Worm (Caenorhabditis elegans) whole organism, mixed stage, embryonic: ENCODE results near the gene pgm-2.
A peak's percentile ranks its signal among the peaks of the same experiment; 100 is the strongest.

Experiments
- M03D4.4 ChIP-seq: sonication (generic microtip); optimal IDR thresholded peaks from 2 replicates; lab custom pipeline; 2017; ENCODE audit warnings: mild to moderate bottlenecking, missing genetic modification characterization, missing compliant biosample characterization
- ces-1 ChIP-seq: fragments of 150-350 bp; optimal IDR thresholded peaks from 2 replicates; lab custom pipeline; 2014; ENCODE audit warnings: missing biosample characterization, missing genetic modification reagents, missing genetic modification characterization
- cnd-1 ChIP-seq: fragments of 200-800 bp; sonication (Bioruptor generic); optimal IDR thresholded peaks from 2 replicates; lab custom pipeline; 2018; ENCODE audit warnings: mild to moderate bottlenecking, missing genetic modification characterization, missing compliant biosample characterization
- flh-1 ChIP-seq: fragments of 200-800 bp; sonication (Bioruptor generic); optimal IDR thresholded peaks from 2 replicates; lab custom pipeline; 2018; ENCODE audit warnings: mild to moderate bottlenecking, missing genetic modification characterization, moderate library complexity, missing compliant biosample characterization
- lsy-2 ChIP-seq: fragments of 150-350 bp; optimal IDR thresholded peaks from 2 replicates; lab custom pipeline; 2014; ENCODE audit warnings: missing biosample characterization, missing genetic modification characterization
- mls-2 ChIP-seq: sonication (generic microtip); optimal IDR thresholded peaks from 2 replicates; lab custom pipeline; 2016; ENCODE audit warnings: mild to moderate bottlenecking, missing genetic modification characterization, moderate library complexity, missing compliant biosample characterization
- nhr-237 ChIP-seq: fragments of 150-350 bp; optimal IDR thresholded peaks from 2 replicates; lab custom pipeline; 2014; ENCODE audit warnings: missing biosample characterization, missing genetic modification characterization
- nhr-28 ChIP-seq: fragments of 150-350 bp; optimal IDR thresholded peaks from 2 replicates; lab custom pipeline; 2014; ENCODE audit warnings: missing biosample characterization, missing genetic modification characterization
- snpc-4 ChIP-seq: fragments of 150-350 bp; optimal IDR thresholded peaks from 2 replicates; lab custom pipeline; 2014; ENCODE audit warnings: missing biosample characterization, missing genetic modification characterization
- unc-39 ChIP-seq: fragments of 150-350 bp; optimal IDR thresholded peaks from 2 replicates; lab custom pipeline; 2014; ENCODE audit warnings: missing biosample characterization, missing genetic modification characterization
- unc-62 ChIP-seq: fragments of 150-350 bp; optimal IDR thresholded peaks from 2 replicates; lab custom pipeline; 2014; ENCODE audit warnings: missing biosample characterization, missing genetic modification reagents, missing genetic modification characterization
- zip-8 ChIP-seq: fragments of 150-350 bp; optimal IDR thresholded peaks from 2 replicates; lab custom pipeline; 2014; ENCODE audit warnings: missing biosample characterization, missing genetic modification characterization

Gene pgm-2

DNA sequence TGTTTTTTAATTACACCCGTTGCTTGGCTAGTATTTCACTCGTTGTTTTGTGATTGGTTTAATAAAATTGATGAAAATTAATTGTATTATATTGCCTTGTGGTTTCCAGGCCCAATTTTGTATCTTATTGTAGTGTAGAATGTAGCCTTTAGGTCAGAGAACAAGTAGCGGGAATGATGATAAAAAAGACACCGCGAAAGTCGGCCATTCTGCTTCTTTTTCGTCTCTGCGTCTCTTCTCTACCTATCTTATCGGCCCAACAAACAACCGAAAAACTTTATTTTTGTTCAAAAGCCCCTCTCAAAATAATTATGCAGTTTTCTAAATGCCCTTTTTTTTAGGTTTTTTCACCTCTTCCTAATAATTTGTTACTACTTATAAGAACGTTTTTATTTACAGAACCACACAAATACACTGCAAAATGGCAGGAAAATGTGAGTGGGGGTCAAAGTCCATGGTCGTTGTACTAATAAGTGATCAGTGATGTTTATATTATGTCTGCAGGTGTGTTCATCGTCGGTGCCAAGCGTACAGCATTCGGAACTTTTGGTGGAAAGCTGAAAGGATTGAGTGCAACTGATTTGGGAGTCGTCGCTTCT lies 45.5 kb downstream of the pgm-2 start, which contains the start of gene acaa-2:
Gene acaa-2 (plus strand): TSS at position 400 of the 599 bp plus-strand sequence.
- TF ChIP-seq nhr-237, result peak; percentile 5
- peak; percentile 16 for TF ChIP-seq nhr-28 (tag; lab: Kevin White, UChicago)
- TF ChIP-seq unc-39 (tag; lab: Kevin White, UChicago), result no peak
- no peak for TF ChIP-seq mls-2 (tag; lab: Kevin White, UChicago)

DNA sequence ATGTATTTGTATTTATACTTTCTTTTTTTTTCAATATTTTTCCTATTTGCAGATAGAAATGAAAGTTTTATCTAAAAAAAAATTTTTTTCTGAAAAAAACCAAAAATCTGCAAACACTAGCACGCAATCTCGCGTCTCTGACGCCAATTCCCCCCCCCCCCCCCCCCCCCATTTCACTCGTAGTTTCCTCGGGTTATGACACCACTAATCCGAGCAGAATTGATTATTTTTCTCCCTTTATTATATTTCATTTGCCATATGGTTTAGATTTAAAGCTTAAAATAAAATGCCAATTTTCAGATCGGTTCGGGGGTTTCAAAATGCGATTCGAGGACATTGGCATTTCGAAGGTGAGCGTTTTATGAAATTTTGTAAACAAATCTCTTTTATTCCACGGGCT lies 47.6 kb downstream of the pgm-2 start, which contains the start of gene mtm-6:
Gene mtm-6 (plus strand): TSS at position 301 of the 400 bp plus-strand sequence.
- TF ChIP-seq snpc-4 (tag; lab: Kevin White, UChicago), result no peak
- no peak for TF ChIP-seq lsy-2 (tag; lab: Kevin White, UChicago)
- TF ChIP-seq zip-8 (tag; lab: Kevin White, UChicago), result no peak
- TF ChIP-seq, all 35 proteins: peak for 0

DNA sequence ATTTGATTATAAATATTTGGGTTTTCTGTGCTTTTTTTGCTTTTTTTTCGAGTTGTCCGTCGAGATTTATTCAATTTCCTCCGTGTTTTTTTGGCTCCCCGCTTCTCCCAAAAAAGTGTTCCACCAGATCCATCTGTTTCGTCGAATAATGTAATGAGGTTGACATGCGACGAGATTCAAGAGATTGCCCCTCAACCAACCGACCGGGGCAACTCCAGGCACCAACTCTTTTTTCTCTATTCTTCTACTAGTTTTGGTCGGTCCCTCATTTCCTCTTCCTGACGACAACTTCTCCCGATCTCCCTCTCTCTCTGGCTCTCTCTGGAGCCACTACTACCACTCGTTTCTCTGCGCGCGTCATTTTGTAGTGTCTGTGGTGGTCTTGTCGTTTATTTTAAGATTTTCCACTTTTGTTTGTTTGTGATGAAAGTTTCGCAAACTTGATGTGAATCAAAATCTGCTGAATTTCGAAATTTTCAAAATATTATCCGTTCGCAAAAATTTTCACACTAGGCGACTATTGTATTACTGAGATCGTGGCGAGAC lies 48.7 kb downstream of the pgm-2 start:
- TF ChIP-seq M03D4.4 (tag; lab: Kevin White, UChicago) (no peak), ces-1 (peak; percentile 3)

DNA sequence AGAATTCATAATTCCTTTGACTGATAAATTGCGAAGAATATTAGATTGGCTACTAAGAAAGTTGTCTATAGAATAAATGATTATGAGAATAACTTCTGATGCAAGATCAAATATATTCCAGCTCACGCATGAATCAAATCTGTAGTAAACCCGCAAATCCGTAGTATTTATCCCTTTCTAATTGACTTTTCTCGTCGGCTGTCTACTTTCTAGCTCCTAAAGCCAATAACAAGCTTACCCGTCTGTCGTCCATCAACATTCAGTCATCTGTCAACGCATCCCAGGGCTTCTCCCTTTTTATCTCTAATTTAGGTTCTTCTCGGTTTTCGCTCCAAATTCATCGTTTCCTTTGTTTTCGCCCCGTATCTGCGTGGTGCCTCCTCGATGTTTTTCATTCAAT lies 49.7 kb downstream of the pgm-2 start:
- TF ChIP-seq unc-62 (peak; percentile 25), ces-1 (peak; percentile 91), flh-1 (GFP tag; lab: Kevin White, UChicago) (no peak), snpc-4 (tag; lab: Kevin White, UChicago) (no peak)

DNA sequence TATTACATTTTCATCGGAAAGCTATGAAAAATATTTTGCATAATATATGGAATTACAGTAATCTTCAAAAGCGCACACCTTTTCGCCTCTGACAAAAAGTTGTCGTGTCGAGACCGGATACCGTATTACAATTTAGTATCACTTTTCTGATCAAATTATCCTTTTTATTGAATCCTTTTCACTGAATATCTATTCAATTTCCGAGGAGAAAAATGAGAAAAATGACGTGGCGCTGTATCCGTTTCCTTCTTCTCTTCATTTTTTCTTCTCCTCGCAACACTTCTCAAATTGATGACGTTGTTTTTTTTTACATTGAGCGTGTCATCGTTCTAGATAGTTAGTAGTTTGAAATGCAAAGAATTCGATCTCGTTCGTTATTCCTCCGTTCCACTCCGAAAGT lies 51.8 kb downstream of the pgm-2 start:
- TF ChIP-seq cnd-1 (tag; lab: Kevin White, UChicago) (no peak), ces-1 (peak; percentile 26)
